Worm (Caenorhabditis elegans): ENCODE measurements around the gene ZK813.2.
A peak's percentile ranks its signal among the peaks of the same experiment; 100 is the strongest.

ZK813.2 gene

DNA sequence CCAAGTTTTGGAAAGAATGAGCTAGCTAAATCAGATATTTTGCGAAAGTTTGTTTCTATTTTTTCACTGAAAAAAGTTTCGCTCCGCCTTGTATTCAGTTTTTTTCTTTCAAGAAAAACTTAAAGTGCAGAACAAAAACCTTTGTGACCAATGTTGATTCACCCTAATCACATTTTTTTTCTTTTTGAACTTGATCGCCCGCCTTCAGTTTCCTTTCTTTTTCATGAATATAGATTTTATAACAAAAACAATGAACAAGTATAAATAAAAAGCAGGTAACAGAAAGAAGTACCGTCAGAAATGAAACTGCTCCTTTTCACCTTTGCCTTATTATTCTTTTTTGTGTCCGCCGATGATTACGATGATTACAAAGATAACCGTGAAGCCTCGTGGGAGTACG, at the start of gene ZK813.2:
TSS of gene ZK813.2 (plus strand) at position 301 of the 400 bp plus-strand sequence.
- TF ChIP-seq mls-2 (tag; optimal IDR thresholded peaks at IDR 0.05) (no peak), cnd-1 (tag; optimal IDR thresholded peaks at IDR 0.05) (no peak), mep-1 (tag; optimal IDR thresholded peaks at IDR 0.05) (no peak), nhr-12 (tag; optimal IDR thresholded peaks at IDR 0.05) (no peak), sem-2 (GFP tag; optimal IDR thresholded peaks at IDR 0.05) (no peak), lin-32 (GFP tag; optimal IDR thresholded peaks at IDR 0.05) (no peak), ceh-43 (GFP tag; optimal IDR thresholded peaks at IDR 0.05) (no peak), lin-13 (tag; optimal IDR thresholded peaks at IDR 0.05) (no peak), ceh-83 (GFP tag; optimal IDR thresholded peaks at IDR 0.05) (no peak), bed-3 (GFP tag; optimal IDR thresholded peaks at IDR 0.05) (no peak), nhr-76 (tag; optimal IDR thresholded peaks at IDR 0.05) (no peak), sptf-1 (tag; optimal IDR thresholded peaks at IDR 0.05) (no peak), blmp-1 (tag; optimal IDR thresholded peaks at IDR 0.05) (no peak), unc-62 (GFP tag; optimal IDR thresholded peaks at IDR 0.05) (no peak), pha-4 (tag; optimal IDR thresholded peaks at IDR 0.05) (no peak), hlh-1 (tag; optimal IDR thresholded peaks at IDR 0.05) (no peak), snpc-4 (tag; optimal IDR thresholded peaks at IDR 0.05) (no peak), ceh-39 (tag; optimal IDR thresholded peaks at IDR 0.05) (no peak)

ce11 chrX:3396735-3397134, 46.9 kb upstream of the ZK813.2 start:
- TF ChIP-seq elt-1 (tag; optimal IDR thresholded peaks at IDR 0.05; ENCODE audit: borderline replicate concordance, insufficient read depth): peak; percentile 83
- TF ChIP-seq snpc-4 (tag; optimal IDR thresholded peaks at IDR 0.05): no peak
- no peak for TF ChIP-seq drap-1 (GFP tag; optimal IDR thresholded peaks at IDR 0.05)
- no peak for TF ChIP-seq hlh-1 (tag; optimal IDR thresholded peaks at IDR 0.05)
- no peak for TF ChIP-seq blmp-1 (tag; optimal IDR thresholded peaks at IDR 0.05)
- no peak for TF ChIP-seq bed-3 (GFP tag; optimal IDR thresholded peaks at IDR 0.05)
- TF ChIP-seq sem-2 (GFP tag; optimal IDR thresholded peaks at IDR 0.05): no peak
- TF ChIP-seq mab-5 (tag; optimal IDR thresholded peaks at IDR 0.05): no peak
- no peak for TF ChIP-seq lin-32 (GFP tag; optimal IDR thresholded peaks at IDR 0.05)

- TF ChIP-seq ztf-11 (tag; optimal IDR thresholded peaks at IDR 0.05) (no peak), nhr-237 (tag; optimal IDR thresholded peaks at IDR 0.05) (no peak), mls-2 (tag; optimal IDR thresholded peaks at IDR 0.05) (no peak), elt-3 (tag; optimal IDR thresholded peaks at IDR 0.05) (no peak), nhr-12 (tag; optimal IDR thresholded peaks at IDR 0.05) (no peak), ces-1 (GFP tag; optimal IDR thresholded peaks at IDR 0.05) (no peak), blmp-1 (tag; optimal IDR thresholded peaks at IDR 0.05) (no peak), elt-1 (tag; optimal IDR thresholded peaks at IDR 0.05; ENCODE audit: borderline replicate concordance, insufficient read depth) (no peak), ham-2 (GFP tag; optimal IDR thresholded peaks at IDR 0.05) (no peak), drap-1 (GFP tag; optimal IDR thresholded peaks at IDR 0.05) (no peak), pha-4 (tag; optimal IDR thresholded peaks at IDR 0.05) (no peak), M03D4.4 (tag; optimal IDR thresholded peaks at IDR 0.05) (no peak), nhr-2 (tag; optimal IDR thresholded peaks at IDR 0.05) (no peak), zip-8 (tag; optimal IDR thresholded peaks at IDR 0.05) (no peak), sem-2 (GFP tag; optimal IDR thresholded peaks at IDR 0.05) (no peak), ceh-83 (GFP tag; optimal IDR thresholded peaks at IDR 0.05) (no peak), bed-3 (GFP tag; optimal IDR thresholded peaks at IDR 0.05) (no peak)
Measured at ce11 chrX:3399917-3400316, 43.7 kb upstream of the ZK813.2 start, which contains the start of gene cht-1. Gene cht-1, minus strand, starts transcription at chrX:3400017.

- no peak for TF ChIP-seq elt-3 (tag; optimal IDR thresholded peaks at IDR 0.05)
- peak; percentile 86 for TF ChIP-seq nhr-2 (tag; optimal IDR thresholded peaks at IDR 0.05)
- no peak for TF ChIP-seq lin-13 (tag; optimal IDR thresholded peaks at IDR 0.05)
- peak; percentile 76 for TF ChIP-seq elt-1 (tag; optimal IDR thresholded peaks at IDR 0.05; ENCODE audit: borderline replicate concordance, insufficient read depth)
- no peak for TF ChIP-seq snpc-4 (tag; optimal IDR thresholded peaks at IDR 0.05)
Measured at ce11 chrX:3400387-3400786, 43.2 kb upstream of the ZK813.2 start.

ce11 chrX:3401701-3402100, 41.9 kb upstream of the ZK813.2 start, which contains the start of gene C04F6.9:
Gene C04F6.9, plus strand, starts transcription at chrX:3402001.
- TF ChIP-seq unc-62 (GFP tag; optimal IDR thresholded peaks at IDR 0.05) (no peak), hlh-1 (tag; optimal IDR thresholded peaks at IDR 0.05) (no peak), unc-120 (tag; optimal IDR thresholded peaks at IDR 0.05; ENCODE audit: poor library complexity, severe bottlenecking) (no peak), mab-5 (tag; optimal IDR thresholded peaks at IDR 0.05) (no peak), ham-2 (GFP tag; optimal IDR thresholded peaks at IDR 0.05) (no peak), zip-8 (tag; optimal IDR thresholded peaks at IDR 0.05) (no peak), nhr-2 (tag; optimal IDR thresholded peaks at IDR 0.05) (no peak), ztf-11 (tag; optimal IDR thresholded peaks at IDR 0.05) (no peak), nhr-237 (tag; optimal IDR thresholded peaks at IDR 0.05) (no peak)
